Worm (Caenorhabditis elegans) whole organism, midembryonic: ENCODE results near the gene B0281.4.
A peak's percentile ranks its signal among the peaks of the same experiment; 100 is the strongest.

ENCODE experiments used
- T22C8.4 ChIP-seq: fragments of 200-800 bp; sonication (Bioruptor generic); IDR thresholded peaks from 2 replicates; pipeline ENCODE4 v1.3.6; 2022; ENCODE audit warnings: missing genetic modification characterization, missing compliant biosample characterization
- cog-1 ChIP-seq: sonication (generic microtip); optimal IDR thresholded peaks from 2 replicates; lab custom pipeline; 2016; ENCODE audit warnings: missing genetic modification characterization, missing compliant biosample characterization
- flt-1 ChIP-seq: fragments of 200-800 bp; sonication (Bioruptor generic); IDR thresholded peaks from 2 replicates; pipeline ENCODE4 v1.3.6; 2022; ENCODE audit warnings: missing genetic modification characterization, missing compliant biosample characterization
- klf-2 ChIP-seq: fragments of 200-800 bp; sonication (Bioruptor generic); conservative IDR thresholded peaks from 2 replicates; pipeline ENCODE4 v1.3.6; 2022; ENCODE audit warnings: missing genetic modification reagents, missing genetic modification characterization, missing compliant biosample characterization
- med-1 ChIP-seq: sonication (generic microtip); optimal IDR thresholded peaks from 2 replicates; lab custom pipeline; 2017; ENCODE audit warnings: missing genetic modification characterization, mild to moderate bottlenecking, missing compliant biosample characterization, antibody characterized with exemption, missing genetic modification reagents; ENCODE audit not compliant: insufficient read depth
- ref-1 ChIP-seq: fragments of 200-800 bp; sonication (Bioruptor generic); conservative IDR thresholded peaks from 2 replicates; pipeline ENCODE4 v1.3.6; 2022; ENCODE audit warnings: missing genetic modification reagents, missing genetic modification characterization, missing compliant biosample characterization
- tab-1 ChIP-seq: fragments of 200-800 bp; sonication (Bioruptor generic); IDR thresholded peaks from 2 replicates; pipeline ENCODE4 v1.3.6; 2022; ENCODE audit warnings: missing genetic modification characterization, missing compliant biosample characterization
- ztf-23 ChIP-seq: fragments of 200-800 bp; sonication (Bioruptor generic); IDR thresholded peaks from 2 replicates; pipeline ENCODE4 v1.3.6; 2022; ENCODE audit warnings: missing genetic modification reagents, missing genetic modification characterization, missing compliant biosample characterization
- ztf-29 ChIP-seq: fragments of 200-800 bp; sonication (Bioruptor generic); IDR thresholded peaks from 2 replicates; pipeline ENCODE4 v1.3.6; 2022; ENCODE audit warnings: missing genetic modification reagents, missing genetic modification characterization, missing compliant biosample characterization

Gene B0281.4

DNA sequence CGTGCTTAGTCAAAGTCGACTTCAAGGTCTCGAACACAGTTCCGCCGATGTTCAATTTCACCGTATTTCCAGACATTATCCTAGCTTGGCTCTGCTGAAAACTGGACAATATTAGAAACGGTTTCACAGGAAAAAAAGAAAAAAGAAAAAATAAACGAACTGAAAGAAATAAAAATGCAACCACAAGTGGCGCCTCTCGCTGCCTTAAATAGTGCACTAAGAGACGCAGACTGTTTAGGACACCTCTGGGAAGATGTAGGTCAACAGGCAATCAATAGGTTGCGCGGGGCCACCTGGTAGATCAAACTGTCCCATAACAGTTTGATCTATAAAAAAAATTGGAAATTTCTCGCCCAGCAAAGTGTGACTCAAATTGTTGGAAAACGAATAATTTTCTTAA, at the start of gene B0281.4:
B0281.4 (minus strand) TSS at position 101 of the 400 bp plus-strand sequence.
- TF ChIP-seq ztf-29 (GFP tag; lab: Robert Waterston, UW) (no peak), flt-1 (GFP tag; lab: Robert Waterston, UW) (no peak), klf-2 (GFP tag; lab: Robert Waterston, UW) (no peak), tab-1 (no peak), med-1 (GFP tag; lab: Kevin White, UChicago) (no peak), ztf-23 (no peak), T22C8.4 (GFP tag; lab: Robert Waterston, UW) (no peak), ref-1 (GFP tag; lab: Robert Waterston, UW) (no peak), cog-1 (tag; lab: Kevin White, UChicago) (no peak)

DNA sequence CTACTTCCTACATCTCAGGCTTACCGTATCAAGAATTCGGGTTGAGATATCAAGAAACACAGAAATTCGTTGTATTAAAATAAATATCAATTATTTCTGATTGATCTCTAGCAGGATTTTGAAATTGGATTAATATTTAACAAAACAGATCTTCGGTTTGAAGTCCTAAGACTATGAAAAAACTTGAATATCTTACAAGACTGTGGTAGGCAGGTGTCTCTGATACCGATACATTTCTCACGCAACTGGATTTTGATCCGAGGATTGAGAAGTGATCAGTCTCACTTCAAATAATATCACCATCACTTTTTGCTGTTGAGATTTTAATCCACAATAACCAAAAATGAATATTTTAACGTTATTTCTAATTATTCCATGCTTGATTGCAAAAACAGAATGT, 48.0 kb upstream of the B0281.4 start, which contains the start of gene F43C11.4:
F43C11.4 (plus strand) TSS at position 301 of the 400 bp plus-strand sequence.
- no peak for TF ChIP-seq ztf-23
- no peak for TF ChIP-seq klf-2 (GFP tag; lab: Robert Waterston, UW)
- no peak for TF ChIP-seq ref-1 (GFP tag; lab: Robert Waterston, UW)
- no peak for TF ChIP-seq med-1 (GFP tag; lab: Kevin White, UChicago)
- TF ChIP-seq ztf-29 (GFP tag; lab: Robert Waterston, UW): no peak
- TF ChIP-seq T22C8.4 (GFP tag; lab: Robert Waterston, UW): no peak
- TF ChIP-seq tab-1: no peak
- no peak for TF ChIP-seq cog-1 (tag; lab: Kevin White, UChicago)
- TF ChIP-seq flt-1 (GFP tag; lab: Robert Waterston, UW): no peak

- no peak for TF ChIP-seq flt-1 (GFP tag; lab: Robert Waterston, UW)
- no peak for TF ChIP-seq cog-1 (tag; lab: Kevin White, UChicago)
- no peak for TF ChIP-seq ztf-29 (GFP tag; lab: Robert Waterston, UW)
- no peak for TF ChIP-seq T22C8.4 (GFP tag; lab: Robert Waterston, UW)
- no peak for TF ChIP-seq klf-2 (GFP tag; lab: Robert Waterston, UW)
- TF ChIP-seq tab-1: no peak
- TF ChIP-seq med-1 (GFP tag; lab: Kevin White, UChicago): no peak
Observed at ce11 chrII:2342004-2342479, 43.4 kb upstream of the B0281.4 start, which contains the start of gene F43C11.6. Gene F43C11.6 (plus strand): TSS chrII:2342429.

- no peak for TF ChIP-seq ztf-29 (GFP tag; lab: Robert Waterston, UW)
- no peak for TF ChIP-seq cog-1 (tag; lab: Kevin White, UChicago)
- TF ChIP-seq med-1 (GFP tag; lab: Kevin White, UChicago): no peak
- TF ChIP-seq T22C8.4 (GFP tag; lab: Robert Waterston, UW): no peak
- no peak for TF ChIP-seq ztf-23
- no peak for TF ChIP-seq ref-1 (GFP tag; lab: Robert Waterston, UW)
Observed at ce11 chrII:2341515-2341914, 42.9 kb upstream of the B0281.4 start, which contains the start of gene enri-1. Gene enri-1 (minus strand): TSS chrII:2341615.

ce11 chrII:2340974-2341373, 42.3 kb upstream of the B0281.4 start:
- TF ChIP-seq tab-1: no peak

ce11 chrII:2336177-2336576, 37.5 kb upstream of the B0281.4 start:
- TF ChIP-seq T22C8.4 (GFP tag; lab: Robert Waterston, UW): no peak
- TF ChIP-seq cog-1 (tag; lab: Kevin White, UChicago): no peak
- TF ChIP-seq ref-1 (GFP tag; lab: Robert Waterston, UW): no peak
- TF ChIP-seq klf-2 (GFP tag; lab: Robert Waterston, UW): no peak

- TF ChIP-seq flt-1 (GFP tag; lab: Robert Waterston, UW) (no peak), tab-1 (no peak), ref-1 (GFP tag; lab: Robert Waterston, UW) (no peak), T22C8.4 (GFP tag; lab: Robert Waterston, UW) (no peak), cog-1 (tag; lab: Kevin White, UChicago) (no peak), klf-2 (GFP tag; lab: Robert Waterston, UW) (no peak)
Observed at ce11 chrII:2335572-2335971, 36.9 kb upstream of the B0281.4 start, which contains the start of gene F43C11.7. Gene F43C11.7 (plus strand): TSS chrII:2335897.

- TF ChIP-seq flt-1 (GFP tag; lab: Robert Waterston, UW) (no peak), tab-1 (no peak), med-1 (GFP tag; lab: Kevin White, UChicago) (no peak), T22C8.4 (GFP tag; lab: Robert Waterston, UW) (no peak), klf-2 (GFP tag; lab: Robert Waterston, UW) (no peak), cog-1 (tag; lab: Kevin White, UChicago) (no peak), ztf-29 (GFP tag; lab: Robert Waterston, UW) (no peak), ztf-23 (no peak), ref-1 (GFP tag; lab: Robert Waterston, UW) (no peak)
Observed at ce11 chrII:2332220-2332619, 33.6 kb upstream of the B0281.4 start, which contains the start of gene F43C11.8. Gene F43C11.8 (plus strand): TSS chrII:2332520.

DNA sequence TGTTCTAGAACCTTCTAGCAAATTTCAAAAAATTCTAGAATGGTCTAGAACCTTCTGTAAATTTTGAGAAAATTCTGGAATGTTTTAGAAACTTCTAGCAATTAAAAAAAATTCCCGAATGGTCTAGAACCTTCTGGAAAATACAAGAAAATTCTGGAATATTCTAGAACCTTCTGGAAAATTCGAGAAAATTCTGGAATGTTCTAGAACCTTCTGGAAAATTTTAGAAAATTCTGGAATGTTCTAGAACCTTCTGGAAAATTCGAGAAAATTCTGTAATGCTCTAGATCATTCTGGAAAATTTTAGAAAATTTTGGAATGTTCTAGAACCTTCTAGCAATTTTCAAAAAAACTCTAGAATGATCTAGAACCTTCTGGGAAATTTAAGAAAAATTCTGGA, 31.8 kb upstream of the B0281.4 start:
- TF ChIP-seq klf-2 (GFP tag; lab: Robert Waterston, UW) (no peak), flt-1 (GFP tag; lab: Robert Waterston, UW) (peak; percentile 63)

ce11 chrII:2328963-2329442, 30.4 kb upstream of the B0281.4 start, which contains the start of the genes ZK1240.8 and ZK1240.1:
Gene ZK1240.8 (minus strand): TSS chrII:2329063.
Gene ZK1240.1 (plus strand): TSS chrII:2329392.
- no peak for TF ChIP-seq med-1 (GFP tag; lab: Kevin White, UChicago)
- TF ChIP-seq T22C8.4 (GFP tag; lab: Robert Waterston, UW): no peak
- no peak for TF ChIP-seq cog-1 (tag; lab: Kevin White, UChicago)
- no peak for TF ChIP-seq flt-1 (GFP tag; lab: Robert Waterston, UW)
- TF ChIP-seq ref-1 (GFP tag; lab: Robert Waterston, UW): no peak
- no peak for TF ChIP-seq ztf-29 (GFP tag; lab: Robert Waterston, UW)
- no peak for TF ChIP-seq tab-1
- TF ChIP-seq ztf-23: no peak
- TF ChIP-seq klf-2 (GFP tag; lab: Robert Waterston, UW): no peak
